Fruit fly (Drosophila melanogaster) whole organism, prepupa: Measurements from ENCODE around the gene Rbcn-3A.

Source experiments
- Blimp-1 ChIP-seq: fragments of 200-800 bp; sonication (Bioruptor generic); optimal IDR thresholded peaks from 3 replicates; lab custom pipeline; 2017; ENCODE audit warnings: missing biosample characterization, missing genetic modification characterization, mild to moderate bottlenecking, moderate library complexity, missing genetic modification reagents
- CG10631 ChIP-seq: fragments of 200-800 bp; sonication (Bioruptor generic); optimal IDR thresholded peaks from 2 replicates; lab custom pipeline; 2016; ENCODE audit warnings: missing biosample characterization, missing genetic modification characterization
- CG10669 ChIP-seq: fragments of 200-800 bp; sonication (Bioruptor generic); optimal IDR thresholded peaks from 3 replicates; lab custom pipeline; 2018; ENCODE audit warnings: missing biosample characterization, mild to moderate bottlenecking, missing genetic modification characterization, moderate library complexity
- CG11294 ChIP-seq: fragments of 200-800 bp; sonication (Bioruptor generic); IDR thresholded peaks from 2 replicates; pipeline ENCODE4 v1.3.6; 2022; ENCODE audit warnings: missing biosample characterization, missing genetic modification characterization
- CG11762 ChIP-seq: fragments of 200-800 bp; sonication (Bioruptor generic); optimal IDR thresholded peaks from 3 replicates; lab custom pipeline; 2016; ENCODE audit warnings: missing biosample characterization, missing genetic modification characterization; ENCODE audit not compliant: insufficient read depth
- CG1621 ChIP-seq: fragments of 200-800 bp; sonication (Bioruptor generic); optimal IDR thresholded peaks from 3 replicates; lab custom pipeline; 2018; ENCODE audit warnings: missing biosample characterization, mild to moderate bottlenecking, missing genetic modification characterization
- CG16779 ChIP-seq: fragments of 200-800 bp; sonication (Bioruptor generic); optimal IDR thresholded peaks from 3 replicates; lab custom pipeline; 2017; ENCODE audit warnings: missing biosample characterization, mild to moderate bottlenecking, missing genetic modification characterization
- CG3032 ChIP-seq: fragments of 200-800 bp; optimal IDR thresholded peaks from 2 replicates; lab custom pipeline; 2019; ENCODE audit warnings: missing biosample characterization, mild to moderate bottlenecking, missing genetic modification characterization, moderate library complexity
- CG31627 ChIP-seq: fragments of 200-800 bp; sonication (Bioruptor generic); optimal IDR thresholded peaks from 3 replicates; lab custom pipeline; 2016; ENCODE audit warnings: missing biosample characterization, missing genetic modification characterization
- CG34406 ChIP-seq: fragments of 200-800 bp; sonication (Bioruptor generic); optimal IDR thresholded peaks from 3 replicates; lab custom pipeline; 2016; ENCODE audit warnings: missing biosample characterization, missing genetic modification characterization
- CG3919 ChIP-seq: fragments of 200-800 bp; sonication (Bioruptor generic); optimal IDR thresholded peaks from 3 replicates; lab custom pipeline; 2016; ENCODE audit warnings: missing biosample characterization, missing genetic modification characterization
- CG6163 ChIP-seq: fragments of 200-800 bp; sonication (Bioruptor generic); IDR thresholded peaks from 3 replicates; pipeline ENCODE4 v1.3.6; 2022; ENCODE audit warnings: missing biosample characterization, missing genetic modification characterization
- CG6276 ChIP-seq: fragments of 200-800 bp; sonication (Bioruptor generic); optimal IDR thresholded peaks from 2 replicates; lab custom pipeline; 2017; ENCODE audit warnings: missing biosample characterization, mild to moderate bottlenecking, missing genetic modification characterization
- CG6792 ChIP-seq: fragments of 200-800 bp; sonication (Bioruptor generic); optimal IDR thresholded peaks from 3 replicates; lab custom pipeline; 2016; ENCODE audit warnings: missing biosample characterization, missing genetic modification characterization
- CG6808 ChIP-seq: fragments of 200-800 bp; sonication (Bioruptor generic); optimal IDR thresholded peaks from 3 replicates; lab custom pipeline; 2017; ENCODE audit warnings: missing biosample characterization, missing genetic modification characterization, mild to moderate bottlenecking, moderate library complexity, missing genetic modification reagents
- CG6854 ChIP-seq: fragments of 200-800 bp; sonication (Bioruptor generic); optimal IDR thresholded peaks from 2 replicates; lab custom pipeline; 2017; ENCODE audit warnings: missing biosample characterization, mild to moderate bottlenecking, missing genetic modification characterization
- CG7368 ChIP-seq: fragments of 200-800 bp; sonication (Bioruptor generic); optimal IDR thresholded peaks from 3 replicates; lab custom pipeline; 2016; ENCODE audit warnings: missing biosample characterization, missing genetic modification characterization
- CG8119 ChIP-seq: fragments of 200-800 bp; sonication (Bioruptor generic); IDR thresholded peaks from 3 replicates; pipeline ENCODE4 v1.3.6; 2022; ENCODE audit warnings: missing biosample characterization, missing genetic modification characterization
- CG8319 ChIP-seq: fragments of 200-800 bp; sonication (Bioruptor generic); optimal IDR thresholded peaks from 3 replicates; lab custom pipeline; 2016; ENCODE audit warnings: missing biosample characterization, missing genetic modification characterization
- CG8632 ChIP-seq: fragments of 200-800 bp; sonication (Bioruptor generic); optimal IDR thresholded peaks from 3 replicates; lab custom pipeline; 2016; ENCODE audit warnings: missing biosample characterization, missing genetic modification characterization
- CG9139 ChIP-seq: fragments of 200-800 bp; sonication (Bioruptor generic); optimal IDR thresholded peaks from 3 replicates; lab custom pipeline; 2017; ENCODE audit warnings: missing biosample characterization, mild to moderate bottlenecking, missing genetic modification characterization
- Eip75B ChIP-seq: fragments of 200-800 bp; sonication (Bioruptor generic); optimal IDR thresholded peaks from 3 replicates; lab custom pipeline; 2016; ENCODE audit warnings: missing biosample characterization, missing genetic modification characterization
- Eip93F ChIP-seq: fragments of 200-800 bp; sonication (Bioruptor generic); optimal IDR thresholded peaks from 2 replicates; lab custom pipeline; 2016; ENCODE audit warnings: missing biosample characterization, mild to moderate bottlenecking, missing genetic modification characterization
- Ets21C ChIP-seq: fragments of 200-800 bp; sonication (Bioruptor generic); optimal IDR thresholded peaks from 3 replicates; lab custom pipeline; 2016; ENCODE audit warnings: missing biosample characterization, missing genetic modification characterization
- Ets96B ChIP-seq: fragments of 200-800 bp; optimal IDR thresholded peaks from 2 replicates; lab custom pipeline; 2019; ENCODE audit warnings: missing biosample characterization, mild to moderate bottlenecking, missing genetic modification characterization, moderate library complexity
- Gug ChIP-seq: fragments of 200-800 bp; sonication (Bioruptor generic); IDR thresholded peaks from 2 replicates; pipeline ENCODE4 v1.3.6; 2022; ENCODE audit warnings: missing biosample characterization, missing genetic modification characterization
- Hr38 ChIP-seq: sonication (Bioruptor generic); optimal IDR thresholded peaks from 2 replicates; lab custom pipeline; 2016; ENCODE audit warnings: missing biosample characterization, missing genetic modification characterization
- Hr39 ChIP-seq: fragments of 200-800 bp; sonication (Bioruptor generic); optimal IDR thresholded peaks from 2 replicates; lab custom pipeline; 2016; ENCODE audit warnings: missing biosample characterization, missing genetic modification characterization
- Hr4 ChIP-seq: fragments of 200-800 bp; sonication (Bioruptor generic); optimal IDR thresholded peaks from 3 replicates; lab custom pipeline; 2016; ENCODE audit warnings: missing biosample characterization, missing genetic modification characterization
- Lpt ChIP-seq: fragments of 200-800 bp; sonication (Bioruptor generic); optimal IDR thresholded peaks from 3 replicates; lab custom pipeline; 2016; ENCODE audit warnings: missing biosample characterization, missing genetic modification characterization
- Met ChIP-seq: fragments of 200-800 bp; sonication (Bioruptor generic); optimal IDR thresholded peaks from 3 replicates; lab custom pipeline; 2016; ENCODE audit warnings: missing biosample characterization, missing genetic modification characterization
- Smox ChIP-seq: fragments of 200-800 bp; sonication (Bioruptor generic); optimal IDR thresholded peaks from 3 replicates; lab custom pipeline; 2016; ENCODE audit warnings: missing biosample characterization, missing genetic modification characterization
- Sox14 ChIP-seq: fragments of 200-800 bp; sonication (Bioruptor generic); optimal IDR thresholded peaks from 3 replicates; lab custom pipeline; 2016; ENCODE audit warnings: missing biosample characterization, missing genetic modification characterization
- Sox15 ChIP-seq: fragments of 200-800 bp; sonication (Bioruptor generic); optimal IDR thresholded peaks from 3 replicates; lab custom pipeline; 2016; ENCODE audit warnings: missing biosample characterization, missing genetic modification characterization
- achi ChIP-seq: fragments of 200-800 bp; sonication (Bioruptor generic); optimal IDR thresholded peaks from 3 replicates; lab custom pipeline; 2016; ENCODE audit warnings: missing biosample characterization, missing genetic modification characterization
- cyc ChIP-seq: fragments of 200-800 bp; sonication (Bioruptor generic); optimal IDR thresholded peaks from 3 replicates; lab custom pipeline; 2016; ENCODE audit warnings: missing biosample characterization, missing genetic modification characterization
- dac ChIP-seq: fragments of 200-800 bp; sonication (Bioruptor generic); optimal IDR thresholded peaks from 2 replicates; lab custom pipeline; 2017; ENCODE audit warnings: missing biosample characterization, mild to moderate bottlenecking, missing genetic modification characterization
- dsx ChIP-seq: fragments of 200-800 bp; optimal IDR thresholded peaks from 3 replicates; lab custom pipeline; 2019; ENCODE audit warnings: missing biosample characterization, mild to moderate bottlenecking, missing genetic modification characterization, moderate library complexity; ENCODE audit not compliant: poor library complexity, severe bottlenecking
- eg ChIP-seq: fragments of 200-800 bp; sonication (Bioruptor generic); IDR thresholded peaks from 3 replicates; pipeline ENCODE4 v1.3.6; 2022; ENCODE audit warnings: missing biosample characterization, missing genetic modification characterization
- esn ChIP-seq: fragments of 200-800 bp; sonication (Bioruptor generic); optimal IDR thresholded peaks from 2 replicates; lab custom pipeline; 2016; ENCODE audit warnings: missing biosample characterization, mild to moderate bottlenecking, missing genetic modification characterization, moderate library complexity
- fd59A ChIP-seq: fragments of 200-800 bp; sonication (Bioruptor generic); optimal IDR thresholded peaks from 2 replicates; lab custom pipeline; 2017; ENCODE audit warnings: missing biosample characterization, mild to moderate bottlenecking, missing genetic modification characterization, missing genetic modification reagents
- fd85E ChIP-seq: fragments of 200-800 bp; sonication (Bioruptor generic); optimal IDR thresholded peaks from 3 replicates; lab custom pipeline; 2016; ENCODE audit warnings: missing biosample characterization, missing genetic modification characterization
- fkh ChIP-seq: fragments of 200-800 bp; sonication (Bioruptor generic); optimal IDR thresholded peaks from 3 replicates; lab custom pipeline; 2017; ENCODE audit warnings: missing biosample characterization, mild to moderate bottlenecking, missing genetic modification characterization, moderate library complexity
- net ChIP-seq: fragments of 200-800 bp; sonication (Bioruptor generic); optimal IDR thresholded peaks from 3 replicates; lab custom pipeline; 2016; ENCODE audit warnings: missing biosample characterization, missing genetic modification characterization
- pdm3 ChIP-seq: fragments of 200-800 bp; sonication (Bioruptor generic); optimal IDR thresholded peaks from 3 replicates; lab custom pipeline; 2016; ENCODE audit warnings: missing biosample characterization, missing genetic modification characterization
- ss ChIP-seq, 2 experiments: fragments of 200-800 bp; sonication (Bioruptor generic); optimal IDR thresholded peaks; 2 replicates in 1 of 2; 3 replicates in 1 of 2; lab custom pipeline; 2017 to 2018; ENCODE audit warnings: mild to moderate bottlenecking in 2 of 2, missing biosample characterization in 2 of 2, missing genetic modification characterization in 2 of 2, moderate library complexity in 1 of 2
- svp ChIP-seq: fragments of 200-800 bp; sonication (Bioruptor generic); peaks from one replicate; lab custom pipeline; 2016; ENCODE audit warnings: missing biosample characterization, missing genetic modification characterization
- topi ChIP-seq: fragments of 200-800 bp; sonication (Bioruptor generic); optimal IDR thresholded peaks from 3 replicates; lab custom pipeline; 2016; ENCODE audit warnings: missing biosample characterization, missing genetic modification characterization
- vri ChIP-seq: fragments of 200-800 bp; sonication (Bioruptor generic); optimal IDR thresholded peaks from 3 replicates; lab custom pipeline; 2016; ENCODE audit warnings: missing biosample characterization, mild to moderate bottlenecking, missing genetic modification characterization

The Rbcn-3A gene

DNA sequence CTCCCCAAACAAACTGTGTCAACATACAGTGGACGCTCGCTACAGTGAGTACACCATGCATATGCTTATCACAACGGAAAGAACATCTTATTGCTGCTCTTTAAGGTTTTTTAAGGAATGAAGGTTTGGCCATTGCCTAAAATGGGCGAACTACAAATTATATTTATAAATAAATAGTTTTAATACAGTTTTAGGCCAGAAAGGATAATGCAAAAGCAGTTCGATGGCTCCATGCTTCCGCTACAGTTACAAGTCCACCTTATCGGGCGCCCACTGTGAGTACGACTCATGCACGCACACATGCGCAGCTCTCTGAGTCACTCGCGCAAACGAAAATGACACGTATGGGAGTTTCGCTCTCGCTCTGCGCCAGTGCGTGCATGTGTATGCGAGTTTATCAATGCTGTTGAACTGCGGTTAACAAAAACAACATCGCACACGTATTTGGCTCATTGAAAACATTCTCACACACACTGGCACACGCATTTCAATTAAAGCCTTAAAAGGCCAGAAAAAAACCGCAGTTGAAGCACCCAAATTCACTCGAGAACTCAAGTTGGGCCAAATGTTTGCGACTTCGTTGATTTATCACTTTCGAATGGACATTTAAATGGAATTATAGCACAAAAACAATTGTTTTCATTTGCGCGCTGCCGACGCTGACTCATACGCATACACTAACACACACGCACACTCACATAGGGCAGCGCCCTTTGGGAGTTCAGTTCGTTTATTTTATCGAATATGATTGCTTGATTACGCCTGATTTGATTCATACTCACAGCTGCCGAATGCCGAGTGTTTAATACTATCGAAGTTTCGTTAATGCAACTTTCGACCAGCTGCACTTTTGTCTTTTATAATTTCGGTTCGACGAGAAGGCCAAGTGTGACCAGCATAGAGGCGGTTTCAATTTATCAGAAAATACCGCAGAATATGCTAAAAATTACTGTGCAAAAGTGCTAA lies 30.8 kb downstream of the Rbcn-3A start, which contains the start of gene sqh:
Gene sqh (minus strand): TSS at position 916 of the 966 bp plus-strand sequence.
- TF ChIP-seq CG34406 (GFP tag; lab: Kevin White, UChicago) (peak; percentile 88), CG1621 (tag; lab: Kevin White, UChicago) (peak; percentile 76), Gug (peak; percentile 89), fkh (GFP tag; lab: Kevin White, UChicago) (peak; percentile 98), Blimp-1 (GFP tag; lab: Kevin White, UChicago) (peak; percentile 63), CG11762 (GFP tag; lab: Kevin White, UChicago) (peak; percentile 60), svp (GFP tag; lab: Kevin White, UChicago) (peak; percentile 92), CG11294 (GFP tag; lab: Robert Waterston, UW) (peak; percentile 84), cyc (GFP tag; lab: Kevin White, UChicago) (peak; percentile 75), vri (peak; percentile 84), eg (peak; percentile 91), topi (peak; percentile 85), CG10669 (GFP tag; lab: Kevin White, UChicago) (peak; percentile 83), Hr39 (GFP tag; lab: Kevin White, UChicago) (peak; percentile 76), CG8119 (peak; percentile 94), Lpt (GFP tag; lab: Kevin White, UChicago) (peak; percentile 84), fd59A (GFP tag; lab: Kevin White, UChicago) (peak; percentile 86), Sox15 (GFP tag; lab: Kevin White, UChicago) (peak; percentile 80), CG6163 (peak; percentile 87), net (GFP tag; lab: Kevin White, UChicago) (peak; percentile 86), CG16779 (tag; lab: Kevin White, UChicago) (peak; percentile 66), CG7368 (GFP tag; lab: Kevin White, UChicago) (peak; percentile 77), Hr4 (peak; percentile 87), CG8632 (GFP tag; lab: Kevin White, UChicago) (peak; percentile 80), Met (GFP tag; lab: Kevin White, UChicago) (peak; percentile 85), fd85E (GFP tag; lab: Kevin White, UChicago) (peak; percentile 22), pdm3 (GFP tag; lab: Kevin White, UChicago) (peak; percentile 86), Eip75B (GFP tag; lab: Kevin White, UChicago) (peak; percentile 78), Smox (GFP tag; lab: Kevin White, UChicago) (peak; percentile 82), CG3919 (GFP tag; lab: Kevin White, UChicago) (peak; percentile 71), dsx (GFP tag; lab: Kevin White, UChicago) (peak; percentile 79), achi (GFP tag; lab: Kevin White, UChicago) (peak; percentile 88), CG3032 (tag; lab: Kevin White, UChicago) (peak; percentile 81), CG6792 (GFP tag; lab: Kevin White, UChicago) (peak; percentile 85), CG10631 (GFP tag; lab: Kevin White, UChicago) (peak; percentile 85), Sox14 (GFP tag; lab: Kevin White, UChicago) (peak; percentile 88), ss (GFP tag; optimal IDR thresholded peaks at IDR 0.05; lab: Kevin White, UChicago) (peak; percentile 82 to 91), CG6808 (peak; percentile 82), CG9139 (GFP tag; lab: Kevin White, UChicago) (peak; percentile 69), Hr38 (GFP tag; lab: Kevin White, UChicago) (no peak), esn (GFP tag; lab: Kevin White, UChicago) (peak; percentile 89), Ets96B (tag; lab: Kevin White, UChicago) (peak; percentile 77), Ets21C (GFP tag; lab: Kevin White, UChicago) (peak; percentile 61), Eip93F (GFP tag; lab: Kevin White, UChicago) (peak; percentile 91), CG6276 (GFP tag; lab: Kevin White, UChicago) (peak; percentile 81), CG8319 (GFP tag; lab: Kevin White, UChicago) (peak; percentile 64), CG6854 (peak; percentile 56), dac (peak; percentile 88), CG31627 (GFP tag; lab: Kevin White, UChicago) (peak; percentile 75)
